Worm (Caenorhabditis elegans) whole organism, L4 larva: ENCODE data around the gene cdk-1.

Experiments
- D1046.2 ChIP-seq: fragments of 200-800 bp; sonication (Bioruptor generic); IDR thresholded peaks from 2 replicates; pipeline ENCODE4 v1.3.6; 2022; ENCODE audit warnings: missing genetic modification characterization, missing compliant biosample characterization
- F10B5.3 ChIP-seq: sonication (generic microtip); optimal IDR thresholded peaks from 2 replicates; lab custom pipeline; 2016; ENCODE audit warnings: mild to moderate bottlenecking, missing genetic modification characterization, missing compliant biosample characterization
- F26F4.8 ChIP-seq: fragments of 200-800 bp; sonication (Bioruptor generic); conservative IDR thresholded peaks from 2 replicates; pipeline ENCODE4 v1.3.6; 2022; ENCODE audit warnings: missing genetic modification characterization, missing compliant biosample characterization
- F37D6.2 ChIP-seq: sonication (generic microtip); optimal IDR thresholded peaks from 2 replicates; lab custom pipeline; 2016; ENCODE audit warnings: mild to moderate bottlenecking, missing genetic modification characterization, missing compliant biosample characterization
- F44E2.7 ChIP-seq: fragments of 200-800 bp; sonication (Bioruptor generic); IDR thresholded peaks from 2 replicates; pipeline ENCODE4 v2.1.2; 2022; ENCODE audit warnings: missing genetic modification characterization, missing compliant biosample characterization
- F49E8.2 ChIP-seq: sonication (generic microtip); optimal IDR thresholded peaks from 2 replicates; lab custom pipeline; 2016; ENCODE audit warnings: missing compliant biosample characterization, mild to moderate bottlenecking, missing genetic modification characterization, borderline replicate concordance
- T26A8.4 ChIP-seq: fragments of 200-800 bp; sonication (Bioruptor generic); IDR thresholded peaks from 2 replicates; pipeline ENCODE4 v1.3.6; 2022; ENCODE audit warnings: missing genetic modification characterization, missing compliant biosample characterization
- Y105C5A.15 ChIP-seq: fragments of 200-800 bp; sonication (Bioruptor generic); IDR thresholded peaks from 2 replicates; pipeline ENCODE4 v1.3.6; 2022; ENCODE audit warnings: missing genetic modification characterization, missing compliant biosample characterization
- Y48G9A.11 ChIP-seq: fragments of 200-800 bp; sonication (Bioruptor generic); IDR thresholded peaks from 2 replicates; pipeline ENCODE4 v1.3.6; 2022; ENCODE audit warnings: missing genetic modification reagents, missing genetic modification characterization, missing compliant biosample characterization
- Y5F2A.4 ChIP-seq: fragments of 200-800 bp; sonication (Bioruptor generic); optimal IDR thresholded peaks from 2 replicates; lab custom pipeline; 2018; ENCODE audit warnings: mild to moderate bottlenecking, missing genetic modification characterization, missing compliant biosample characterization
- aha-1 ChIP-seq: fragments of 150-350 bp; peaks from one replicate; lab custom pipeline; 2014; ENCODE audit warnings: missing biosample characterization, missing genetic modification characterization
- ama-1 ChIP-seq: fragments of 150-350 bp; optimal IDR thresholded peaks from 2 replicates; lab custom pipeline; 2014; ENCODE audit warnings: inconsistent platforms, mixed read lengths
- attf-4 ChIP-seq: sonication (generic microtip); optimal IDR thresholded peaks from 3 replicates; lab custom pipeline; 2017; ENCODE audit warnings: missing biosample characterization, missing genetic modification characterization
- ces-1 ChIP-seq: fragments of 150-350 bp; sonication (generic microtip); optimal IDR thresholded peaks from 4 replicates; lab custom pipeline; 2014; ENCODE audit warnings: missing biosample characterization, missing genetic modification reagents, missing genetic modification characterization
- cey-2 ChIP-seq: sonication (generic microtip); optimal IDR thresholded peaks from 3 replicates; lab custom pipeline; 2017; ENCODE audit warnings: missing genetic modification characterization, mild to moderate bottlenecking, missing compliant biosample characterization, antibody characterized with exemption, borderline replicate concordance; ENCODE audit not compliant: insufficient read depth
- daf-16 ChIP-seq, 3 experiments: sonication (generic microtip); optimal IDR thresholded peaks; 2 replicates each; lab custom pipeline; 2016 to 2017; ENCODE audit warnings: missing genetic modification characterization in 3 of 3, missing genetic modification reagents in 3 of 3, mild to moderate bottlenecking in 2 of 3, missing compliant biosample characterization in 2 of 3, missing biosample characterization in 1 of 3, moderate library complexity in 1 of 3
- daf-8 ChIP-seq: fragments of 200-800 bp; sonication (Bioruptor generic); IDR thresholded peaks from 2 replicates; pipeline ENCODE4 v1.3.6; 2022; ENCODE audit warnings: missing genetic modification characterization, missing compliant biosample characterization
- dmd-8 ChIP-seq: fragments of 200-800 bp; sonication (Bioruptor generic); IDR thresholded peaks from 2 replicates; pipeline ENCODE4 v1.3.6; 2022; ENCODE audit warnings: missing genetic modification characterization, missing compliant biosample characterization
- duxl-1 ChIP-seq: sonication (generic microtip); optimal IDR thresholded peaks from 2 replicates; lab custom pipeline; 2016; ENCODE audit warnings: mild to moderate bottlenecking, missing genetic modification characterization, moderate library complexity, missing compliant biosample characterization; ENCODE audit not compliant: poor library complexity
- gei-8 ChIP-seq: fragments of 200-800 bp; sonication (Bioruptor generic); optimal IDR thresholded peaks from 2 replicates; lab custom pipeline; 2018; ENCODE audit warnings: mild to moderate bottlenecking, missing genetic modification characterization, missing compliant biosample characterization
- hif-1 ChIP-seq, 2 experiments: sonication (generic microtip); optimal IDR thresholded peaks; 2 replicates each; lab custom pipeline; 2016 to 2017; ENCODE audit warnings: missing compliant biosample characterization in 2 of 2, missing genetic modification characterization in 2 of 2, missing genetic modification reagents in 2 of 2, missing genotype in 2 of 2, mild to moderate bottlenecking in 1 of 2
- hlh-30 ChIP-seq: sonication (generic microtip); optimal IDR thresholded peaks from 2 replicates; lab custom pipeline; 2017; ENCODE audit warnings: antibody characterized with exemption, mild to moderate bottlenecking, missing genetic modification characterization, missing compliant biosample characterization; ENCODE audit not compliant: insufficient read depth
- lin-1 ChIP-seq: fragments of 200-800 bp; sonication (Bioruptor generic); IDR thresholded peaks from 2 replicates; pipeline ENCODE4 v1.3.6; 2022; ENCODE audit warnings: missing genetic modification reagents, missing genetic modification characterization, missing compliant biosample characterization
- lin-13 ChIP-seq: fragments of 150-350 bp; optimal IDR thresholded peaks from 2 replicates; lab custom pipeline; 2014; ENCODE audit warnings: missing biosample characterization, missing genetic modification reagents, missing genetic modification characterization
- lin-29 ChIP-seq: fragments of 200-800 bp; sonication (Bioruptor generic); IDR thresholded peaks from 2 replicates; pipeline ENCODE4 v1.3.6; 2022; ENCODE audit warnings: missing genetic modification reagents, missing genetic modification characterization, missing compliant biosample characterization
- lin-38 ChIP-seq: fragments of 200-800 bp; sonication (Bioruptor generic); IDR thresholded peaks from 2 replicates; pipeline ENCODE4 v1.3.6; 2022; ENCODE audit warnings: missing genetic modification reagents, missing genetic modification characterization, missing compliant biosample characterization
- lir-3 ChIP-seq: sonication (generic microtip); optimal IDR thresholded peaks from 2 replicates; lab custom pipeline; 2016; ENCODE audit warnings: mild to moderate bottlenecking, missing genetic modification characterization, missing compliant biosample characterization
- mxl-3 ChIP-seq: fragments of 200-800 bp; sonication (Bioruptor generic); optimal IDR thresholded peaks from 2 replicates; lab custom pipeline; 2018; ENCODE audit warnings: mild to moderate bottlenecking, missing genetic modification characterization, missing compliant biosample characterization
- nhr-102 ChIP-seq: sonication (generic microtip); optimal IDR thresholded peaks from 2 replicates; lab custom pipeline; 2016; ENCODE audit warnings: mild to moderate bottlenecking, missing genetic modification characterization, moderate library complexity, missing compliant biosample characterization
- nhr-11 ChIP-seq: fragments of 150-350 bp; optimal IDR thresholded peaks from 2 replicates; lab custom pipeline; 2014; ENCODE audit warnings: missing biosample characterization, missing genetic modification characterization
- nhr-111 ChIP-seq: fragments of 200-800 bp; sonication (Bioruptor generic); optimal IDR thresholded peaks from 2 replicates; lab custom pipeline; 2018; ENCODE audit warnings: mild to moderate bottlenecking, missing genetic modification characterization, missing compliant biosample characterization
- nhr-237 ChIP-seq: sonication (generic microtip); optimal IDR thresholded peaks from 2 replicates; lab custom pipeline; 2017; ENCODE audit warnings: missing biosample characterization, missing genetic modification characterization
- nhr-28 ChIP-seq: fragments of 150-350 bp; optimal IDR thresholded peaks from 2 replicates; lab custom pipeline; 2014; ENCODE audit warnings: missing biosample characterization, missing genetic modification characterization
- nhr-41 ChIP-seq: fragments of 200-800 bp; sonication (Bioruptor generic); IDR thresholded peaks from 2 replicates; pipeline ENCODE4 v1.3.6; 2022; ENCODE audit warnings: missing genetic modification reagents, missing genetic modification characterization, missing compliant biosample characterization
- nhr-42 ChIP-seq: fragments of 200-800 bp; sonication (Bioruptor generic); IDR thresholded peaks from 2 replicates; pipeline ENCODE4 v1.3.6; 2022; ENCODE audit warnings: missing genetic modification characterization, missing compliant biosample characterization
- nhr-77 ChIP-seq: fragments of 150-350 bp; optimal IDR thresholded peaks from 2 replicates; lab custom pipeline; 2014; ENCODE audit warnings: missing biosample characterization, missing genetic modification characterization
- pha-4 ChIP-seq, 2 experiments: fragments of 150-350 bp in 1 of 2; fragments of 200-800 bp in 1 of 2; sonication (Bioruptor generic) in 1 of 2; IDR thresholded peaks in 1 of 2; optimal IDR thresholded peaks in 1 of 2; 2 replicates each; pipeline versions ENCODE4 v1.3.6 to Lab custom; 2014 to 2022; ENCODE audit warnings: missing genetic modification characterization in 2 of 2, missing genetic modification reagents in 2 of 2, missing biosample characterization in 1 of 2, missing compliant biosample characterization in 1 of 2
- pqm-1 ChIP-seq: sonication (generic microtip); optimal IDR thresholded peaks from 2 replicates; lab custom pipeline; 2017; ENCODE audit warnings: missing biosample characterization, missing genetic modification characterization
- skn-1 ChIP-seq: fragments of 150-350 bp; optimal IDR thresholded peaks from 2 replicates; lab custom pipeline; 2014; ENCODE audit warnings: missing biosample characterization, missing genetic modification characterization
- spr-1 ChIP-seq: sonication (generic microtip); optimal IDR thresholded peaks from 2 replicates; lab custom pipeline; 2016; ENCODE audit warnings: mild to moderate bottlenecking, missing genetic modification characterization, missing compliant biosample characterization
- tag-97 ChIP-seq: fragments of 200-800 bp; sonication (Bioruptor generic); IDR thresholded peaks from 2 replicates; pipeline ENCODE4 v1.3.6; 2022; ENCODE audit warnings: missing genetic modification characterization, missing compliant biosample characterization
- unc-130 ChIP-seq: sonication (generic microtip); optimal IDR thresholded peaks from 2 replicates; lab custom pipeline; 2016; ENCODE audit warnings: missing genetic modification reagents, missing genetic modification characterization, missing compliant biosample characterization
- unc-62 ChIP-seq, 3 experiments: fragments of 150-350 bp in 1 of 3; sonication (generic microtip); optimal IDR thresholded peaks in 2 of 3; peaks in 1 of 3; 1 replicate in 1 of 3; 2 replicates in 2 of 3; lab custom pipeline; 2014 to 2017; ENCODE audit warnings: missing biosample characterization in 3 of 3, missing genetic modification characterization in 3 of 3, missing genetic modification reagents in 3 of 3, missing genotype in 1 of 3
- zfp-3 ChIP-seq: fragments of 200-800 bp; sonication (Bioruptor generic); conservative IDR thresholded peaks from 2 replicates; pipeline ENCODE4 v1.3.6; 2022; ENCODE audit warnings: missing genetic modification reagents, missing genetic modification characterization, missing compliant biosample characterization
- ztf-7 ChIP-seq: fragments of 150-350 bp; optimal IDR thresholded peaks from 2 replicates; lab custom pipeline; 2014; ENCODE audit warnings: missing biosample characterization, missing genetic modification characterization

Gene cdk-1

DNA sequence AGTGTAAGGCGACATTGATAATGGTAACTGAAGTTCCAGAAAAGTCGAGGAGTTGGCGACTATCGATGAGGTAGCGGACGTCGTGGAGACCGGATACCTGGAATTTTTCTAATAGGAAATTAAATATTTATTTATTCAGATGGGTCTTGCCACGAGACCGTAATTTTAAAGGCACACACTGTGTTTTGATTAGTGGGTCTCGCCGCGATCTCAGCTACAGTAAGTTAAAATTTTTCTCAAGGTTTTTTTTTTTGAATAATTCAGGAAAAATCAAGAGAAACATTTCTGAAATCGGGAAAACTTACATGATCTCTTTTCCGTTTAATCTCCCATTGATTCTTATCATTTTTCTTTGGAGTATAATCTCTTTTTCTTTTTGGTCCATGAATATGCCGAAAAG, 31.8 kb downstream of the cdk-1 start:
- TF ChIP-seq pha-4 (GFP tag; IDR thresholded peaks at IDR 0.05; lab: Robert Waterston, UW) (no peak), pha-4 (tag; optimal IDR thresholded peaks at IDR 0.05; lab: Kevin White, UChicago) (no peak), lin-38 (GFP tag; lab: Robert Waterston, UW) (peak; percentile 32; the same call in 1 of the 2 replicates)

DNA sequence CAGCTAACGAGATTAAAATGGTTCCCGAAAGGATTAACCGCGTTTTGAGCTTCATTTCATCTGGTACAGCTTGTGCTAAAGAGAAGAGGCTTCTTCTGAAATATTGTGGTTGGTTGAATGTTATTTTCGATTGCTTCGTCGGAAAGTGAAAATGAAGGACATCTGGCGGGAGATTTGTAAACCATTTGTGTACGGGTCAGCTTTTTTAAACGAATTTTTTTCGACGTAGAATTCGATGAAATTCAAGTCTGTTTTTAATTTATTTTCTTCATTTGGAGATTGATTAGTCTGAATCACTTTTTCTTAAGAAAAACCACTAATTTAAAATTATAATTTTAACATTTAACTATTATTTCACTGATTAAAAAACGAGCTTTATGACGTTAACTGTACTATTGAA, 33.0 kb downstream of the cdk-1 start, which contains the start of gene sqv-3:
Gene sqv-3 (minus strand): TSS at position 101 of the 400 bp plus-strand sequence.
- no peak for TF ChIP-seq T26A8.4 (GFP tag; lab: Robert Waterston, UW)
- no peak for TF ChIP-seq daf-16 (GFP tag; optimal IDR thresholded peaks at IDR 0.05; lab: Kevin White, UChicago)
- TF ChIP-seq daf-16 (tag; optimal IDR thresholded peaks at IDR 0.05; lab: Kevin White, UChicago): no peak
- no peak for TF ChIP-seq attf-4 (tag; lab: Kevin White, UChicago)
- no peak for TF ChIP-seq hif-1 (tag; optimal IDR thresholded peaks at IDR 0.05; lab: Kevin White, UChicago)
- TF ChIP-seq lin-13: no peak
- no peak for TF ChIP-seq duxl-1 (tag; lab: Kevin White, UChicago)
- TF ChIP-seq cey-2 (tag; lab: Kevin White, UChicago): no peak
- no peak for TF ChIP-seq F37D6.2 (tag; lab: Kevin White, UChicago)
- TF ChIP-seq aha-1 (tag; lab: Kevin White, UChicago): no peak
- TF ChIP-seq ces-1 (GFP tag; lab: Kevin White, UChicago): no peak
- no peak for TF ChIP-seq pqm-1 (tag; lab: Kevin White, UChicago)
- no peak for TF ChIP-seq mxl-3 (GFP tag; lab: Kevin White, UChicago)
- TF ChIP-seq F26F4.8: no peak
- TF ChIP-seq unc-62 (GFP tag; optimal IDR thresholded peaks at IDR 0.05 in 1 of 2; lab: Kevin White, UChicago): no peak
- no peak for TF ChIP-seq unc-62 (tag; optimal IDR thresholded peaks at IDR 0.05; lab: Kevin White, UChicago)
- no peak for TF ChIP-seq ama-1 (lab: Kevin White, UChicago)
- no peak for TF ChIP-seq gei-8
- TF ChIP-seq nhr-11: no peak
- TF ChIP-seq, all 104 proteins: peak for 0

DNA sequence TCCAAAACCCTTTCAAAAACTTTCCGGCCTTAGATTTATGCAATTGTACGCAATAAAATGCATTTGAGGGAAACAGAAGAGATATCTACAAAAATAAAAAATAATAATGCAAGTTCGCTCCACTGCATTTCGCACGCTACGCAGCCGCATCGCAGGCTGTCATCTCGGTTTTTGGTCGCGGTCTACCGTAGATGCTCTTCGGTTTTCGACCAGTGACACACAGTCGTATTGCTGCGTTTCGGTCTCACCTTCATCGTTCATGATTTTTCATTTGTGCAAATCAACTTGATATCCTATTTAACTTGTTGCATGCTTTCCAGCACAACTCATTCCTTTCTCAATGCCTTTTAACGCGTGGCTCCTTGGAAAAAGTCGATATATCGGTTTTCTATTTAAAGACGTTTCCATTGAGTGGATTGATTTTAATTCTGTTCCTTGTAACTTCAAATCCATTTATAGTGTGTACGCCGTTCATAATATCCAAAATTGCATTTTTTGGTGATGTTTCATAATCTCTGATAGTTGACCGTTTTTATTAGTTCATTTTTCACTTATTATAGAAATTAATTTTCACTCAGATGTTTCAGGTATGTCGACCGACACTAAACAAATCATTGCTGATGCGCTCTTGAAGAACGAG, 33.5 kb downstream of the cdk-1 start, which contains the start of gene vha-1:
Gene vha-1 (plus strand): TSS at position 590 of the 640 bp plus-strand sequence.
- TF ChIP-seq unc-130 (GFP tag; lab: Kevin White, UChicago) (peak; percentile 2), lin-1 (GFP tag; lab: Robert Waterston, UW) (peak; percentile 80), nhr-42 (no peak; the same call in 1 of the 2 replicates), nhr-41 (GFP tag; lab: Robert Waterston, UW) (no peak), lir-3 (tag; lab: Kevin White, UChicago) (no peak), lin-29 (GFP tag; lab: Robert Waterston, UW) (no peak), nhr-102 (peak; percentile 63), D1046.2 (no peak), duxl-1 (tag; lab: Kevin White, UChicago) (no peak), dmd-8 (no peak), T26A8.4 (GFP tag; lab: Robert Waterston, UW) (peak; percentile 77), tag-97 (GFP tag; lab: Robert Waterston, UW) (no peak), zfp-3 (GFP tag; lab: Robert Waterston, UW) (no peak), Y48G9A.11 (GFP tag; lab: Robert Waterston, UW) (no peak), nhr-77 (tag; lab: Kevin White, UChicago) (peak; percentile 97), ztf-7 (tag; lab: Kevin White, UChicago) (peak; percentile 22), F49E8.2 (no peak), pqm-1 (tag; lab: Kevin White, UChicago) (peak; percentile 75), hlh-30 (tag; lab: Kevin White, UChicago) (peak; percentile 70), nhr-28 (peak; percentile 92), spr-1 (tag; lab: Kevin White, UChicago) (peak; percentile 64), daf-8 (GFP tag; lab: Robert Waterston, UW) (no peak), nhr-237 (tag; lab: Kevin White, UChicago) (no peak), F44E2.7 (GFP tag; lab: Robert Waterston, UW) (no peak), Y5F2A.4 (GFP tag; lab: Kevin White, UChicago) (no peak), F10B5.3 (no peak), nhr-111 (no peak), cey-2 (tag; lab: Kevin White, UChicago) (no peak), skn-1 (tag; lab: Kevin White, UChicago) (peak; percentile 4), Y105C5A.15 (GFP tag; lab: Robert Waterston, UW) (no peak)
